Worm (Caenorhabditis elegans) whole organism, L4 larva: ENCODE results near the gene T23G4.2.

ENCODE experiments used
- F10B5.3 ChIP-seq: sonication (generic microtip); optimal IDR thresholded peaks from 2 replicates; lab custom pipeline; 2016; ENCODE audit warnings: mild to moderate bottlenecking, missing genetic modification characterization, missing compliant biosample characterization
- F37D6.2 ChIP-seq: sonication (generic microtip); optimal IDR thresholded peaks from 2 replicates; lab custom pipeline; 2016; ENCODE audit warnings: mild to moderate bottlenecking, missing genetic modification characterization, missing compliant biosample characterization
- T20F7.1 ChIP-seq: fragments of 200-800 bp; sonication (Bioruptor generic); optimal IDR thresholded peaks from 2 replicates; lab custom pipeline; 2018; ENCODE audit warnings: mild to moderate bottlenecking, missing genetic modification characterization, missing compliant biosample characterization
- Y48G9A.11 ChIP-seq: fragments of 200-800 bp; sonication (Bioruptor generic); IDR thresholded peaks from 2 replicates; pipeline ENCODE4 v1.3.6; 2022; ENCODE audit warnings: missing genetic modification reagents, missing genetic modification characterization, missing compliant biosample characterization
- ZK546.5 ChIP-seq, 2 experiments: sonication (generic microtip); optimal IDR thresholded peaks; 2 replicates each; lab custom pipeline; 2017; ENCODE audit warnings: missing biosample characterization in 2 of 2, missing genetic modification characterization in 2 of 2
- arid-1 ChIP-seq: fragments of 200-800 bp; sonication (Bioruptor generic); conservative IDR thresholded peaks from 2 replicates; pipeline ENCODE4 v1.3.6; 2022; ENCODE audit warnings: missing genetic modification reagents, missing genetic modification characterization, missing compliant biosample characterization
- attf-4 ChIP-seq: sonication (generic microtip); optimal IDR thresholded peaks from 3 replicates; lab custom pipeline; 2017; ENCODE audit warnings: missing biosample characterization, missing genetic modification characterization
- ceh-28 ChIP-seq: fragments of 150-350 bp; optimal IDR thresholded peaks from 2 replicates; lab custom pipeline; 2014; ENCODE audit warnings: missing biosample characterization, missing genetic modification reagents, missing genetic modification characterization
- ceh-32 ChIP-seq: sonication (generic microtip); optimal IDR thresholded peaks from 2 replicates; lab custom pipeline; 2016; ENCODE audit warnings: mild to moderate bottlenecking, missing genetic modification characterization, missing compliant biosample characterization; ENCODE audit not compliant: poor library complexity
- ceh-82 ChIP-seq: sonication (generic microtip); optimal IDR thresholded peaks from 2 replicates; lab custom pipeline; 2017; ENCODE audit warnings: missing biosample characterization, missing genetic modification characterization
- ces-1 ChIP-seq: fragments of 150-350 bp; sonication (generic microtip); optimal IDR thresholded peaks from 4 replicates; lab custom pipeline; 2014; ENCODE audit warnings: missing biosample characterization, missing genetic modification reagents, missing genetic modification characterization
- cey-2 ChIP-seq: sonication (generic microtip); optimal IDR thresholded peaks from 3 replicates; lab custom pipeline; 2017; ENCODE audit warnings: missing genetic modification characterization, mild to moderate bottlenecking, missing compliant biosample characterization, antibody characterized with exemption, borderline replicate concordance; ENCODE audit not compliant: insufficient read depth
- daf-19 ChIP-seq: fragments of 200-800 bp; sonication (Bioruptor generic); conservative IDR thresholded peaks from 2 replicates; pipeline ENCODE4 v1.3.6; 2022; ENCODE audit warnings: missing genetic modification characterization, missing compliant biosample characterization
- daf-8 ChIP-seq: fragments of 200-800 bp; sonication (Bioruptor generic); IDR thresholded peaks from 2 replicates; pipeline ENCODE4 v1.3.6; 2022; ENCODE audit warnings: missing genetic modification characterization, missing compliant biosample characterization
- dmd-6 ChIP-seq: fragments of 200-800 bp; sonication (Bioruptor generic); IDR thresholded peaks from 2 replicates; pipeline ENCODE4 v1.3.6; 2022; ENCODE audit warnings: missing genetic modification reagents, missing genetic modification characterization, missing compliant biosample characterization
- dmd-8 ChIP-seq: fragments of 200-800 bp; sonication (Bioruptor generic); IDR thresholded peaks from 2 replicates; pipeline ENCODE4 v1.3.6; 2022; ENCODE audit warnings: missing genetic modification characterization, missing compliant biosample characterization
- duxl-1 ChIP-seq: sonication (generic microtip); optimal IDR thresholded peaks from 2 replicates; lab custom pipeline; 2016; ENCODE audit warnings: mild to moderate bottlenecking, missing genetic modification characterization, moderate library complexity, missing compliant biosample characterization; ENCODE audit not compliant: poor library complexity
- egl-27 ChIP-seq: sonication (generic microtip); optimal IDR thresholded peaks from 3 replicates; lab custom pipeline; 2017; ENCODE audit warnings: missing biosample characterization, missing genetic modification reagents, missing genetic modification characterization
- hif-1 ChIP-seq, 2 experiments: sonication (generic microtip); optimal IDR thresholded peaks; 2 replicates each; lab custom pipeline; 2016 to 2017; ENCODE audit warnings: missing compliant biosample characterization in 2 of 2, missing genetic modification characterization in 2 of 2, missing genetic modification reagents in 2 of 2, missing genotype in 2 of 2, mild to moderate bottlenecking in 1 of 2
- hlh-11 ChIP-seq: fragments of 200-800 bp; sonication (Bioruptor generic); optimal IDR thresholded peaks from 2 replicates; lab custom pipeline; 2018; ENCODE audit warnings: mild to moderate bottlenecking, missing genetic modification characterization, missing compliant biosample characterization
- hlh-30 ChIP-seq: sonication (generic microtip); optimal IDR thresholded peaks from 2 replicates; lab custom pipeline; 2017; ENCODE audit warnings: antibody characterized with exemption, mild to moderate bottlenecking, missing genetic modification characterization, missing compliant biosample characterization; ENCODE audit not compliant: insufficient read depth
- lin-1 ChIP-seq: fragments of 200-800 bp; sonication (Bioruptor generic); IDR thresholded peaks from 2 replicates; pipeline ENCODE4 v1.3.6; 2022; ENCODE audit warnings: missing genetic modification reagents, missing genetic modification characterization, missing compliant biosample characterization
- lin-13 ChIP-seq: fragments of 150-350 bp; optimal IDR thresholded peaks from 2 replicates; lab custom pipeline; 2014; ENCODE audit warnings: missing biosample characterization, missing genetic modification reagents, missing genetic modification characterization
- lin-15B ChIP-seq: fragments of 150-350 bp; sonication (generic microtip); optimal IDR thresholded peaks from 3 replicates; lab custom pipeline; 2014; ENCODE audit warnings: missing biosample characterization, missing genetic modification characterization
- lin-29 ChIP-seq: fragments of 200-800 bp; sonication (Bioruptor generic); IDR thresholded peaks from 2 replicates; pipeline ENCODE4 v1.3.6; 2022; ENCODE audit warnings: missing genetic modification reagents, missing genetic modification characterization, missing compliant biosample characterization
- lir-3 ChIP-seq: sonication (generic microtip); optimal IDR thresholded peaks from 2 replicates; lab custom pipeline; 2016; ENCODE audit warnings: mild to moderate bottlenecking, missing genetic modification characterization, missing compliant biosample characterization
- lsy-2 ChIP-seq, 2 experiments: fragments of 150-350 bp in 1 of 2; sonication (generic microtip) in 1 of 2; optimal IDR thresholded peaks; 2 replicates each; lab custom pipeline; 2014 to 2017; ENCODE audit warnings: missing biosample characterization in 2 of 2, missing genetic modification characterization in 2 of 2
- madf-9 ChIP-seq: fragments of 200-800 bp; sonication (Bioruptor generic); conservative IDR thresholded peaks from 2 replicates; pipeline ENCODE4 v1.3.6; 2022; ENCODE audit warnings: missing genetic modification reagents, missing genetic modification characterization, missing compliant biosample characterization
- mes-2 ChIP-seq: sonication (generic microtip); optimal IDR thresholded peaks from 2 replicates; lab custom pipeline; 2016; ENCODE audit warnings: missing genotype, mild to moderate bottlenecking, missing genetic modification characterization, missing compliant biosample characterization; ENCODE audit not compliant: poor library complexity, severe bottlenecking
- mxl-3 ChIP-seq: fragments of 200-800 bp; sonication (Bioruptor generic); optimal IDR thresholded peaks from 2 replicates; lab custom pipeline; 2018; ENCODE audit warnings: mild to moderate bottlenecking, missing genetic modification characterization, missing compliant biosample characterization
- nhr-10 ChIP-seq: fragments of 150-350 bp; optimal IDR thresholded peaks from 2 replicates; lab custom pipeline; 2014; ENCODE audit warnings: missing biosample characterization, missing genetic modification characterization
- nhr-25 ChIP-seq: sonication (generic microtip); optimal IDR thresholded peaks from 2 replicates; lab custom pipeline; 2017; ENCODE audit warnings: missing genetic modification characterization, mild to moderate bottlenecking, missing compliant biosample characterization, antibody characterized with exemption, moderate library complexity, borderline replicate concordance; ENCODE audit not compliant: insufficient read depth
- nhr-28 ChIP-seq: fragments of 150-350 bp; optimal IDR thresholded peaks from 2 replicates; lab custom pipeline; 2014; ENCODE audit warnings: missing biosample characterization, missing genetic modification characterization
- nhr-42 ChIP-seq: fragments of 200-800 bp; sonication (Bioruptor generic); IDR thresholded peaks from 2 replicates; pipeline ENCODE4 v1.3.6; 2022; ENCODE audit warnings: missing genetic modification characterization, missing compliant biosample characterization
- nhr-6 ChIP-seq: fragments of 150-350 bp; optimal IDR thresholded peaks from 2 replicates; lab custom pipeline; 2014; ENCODE audit warnings: missing biosample characterization, missing genetic modification characterization
- pha-4 ChIP-seq, 2 experiments: fragments of 150-350 bp in 1 of 2; fragments of 200-800 bp in 1 of 2; sonication (Bioruptor generic) in 1 of 2; IDR thresholded peaks in 1 of 2; optimal IDR thresholded peaks in 1 of 2; 2 replicates each; pipeline versions ENCODE4 v1.3.6 to Lab custom; 2014 to 2022; ENCODE audit warnings: missing genetic modification characterization in 2 of 2, missing genetic modification reagents in 2 of 2, missing biosample characterization in 1 of 2, missing compliant biosample characterization in 1 of 2
- pqm-1 ChIP-seq: sonication (generic microtip); optimal IDR thresholded peaks from 2 replicates; lab custom pipeline; 2017; ENCODE audit warnings: missing biosample characterization, missing genetic modification characterization
- rbr-2 ChIP-seq: sonication (generic microtip); optimal IDR thresholded peaks from 2 replicates; lab custom pipeline; 2016; ENCODE audit warnings: missing genotype, missing genetic modification characterization, missing compliant biosample characterization
- set-16 ChIP-seq: fragments of 200-800 bp; sonication (Bioruptor generic); IDR thresholded peaks from 2 replicates; pipeline ENCODE4 v1.3.6; 2022; ENCODE audit warnings: missing genetic modification reagents, missing genetic modification characterization, missing compliant biosample characterization
- snpc-4 ChIP-seq: fragments of 150-350 bp; optimal IDR thresholded peaks from 2 replicates; lab custom pipeline; 2014; ENCODE audit warnings: missing biosample characterization, missing genetic modification characterization
- spr-3 ChIP-seq: fragments of 200-800 bp; sonication (Bioruptor generic); optimal IDR thresholded peaks from 2 replicates; lab custom pipeline; 2018; ENCODE audit warnings: mild to moderate bottlenecking, missing genetic modification characterization, missing compliant biosample characterization
- tag-97 ChIP-seq: fragments of 200-800 bp; sonication (Bioruptor generic); IDR thresholded peaks from 2 replicates; pipeline ENCODE4 v1.3.6; 2022; ENCODE audit warnings: missing genetic modification characterization, missing compliant biosample characterization
- unc-130 ChIP-seq: sonication (generic microtip); optimal IDR thresholded peaks from 2 replicates; lab custom pipeline; 2016; ENCODE audit warnings: missing genetic modification reagents, missing genetic modification characterization, missing compliant biosample characterization
- unc-62 ChIP-seq, 3 experiments: fragments of 150-350 bp in 1 of 3; sonication (generic microtip); optimal IDR thresholded peaks in 2 of 3; peaks in 1 of 3; 1 replicate in 1 of 3; 2 replicates in 2 of 3; lab custom pipeline; 2014 to 2017; ENCODE audit warnings: missing biosample characterization in 3 of 3, missing genetic modification characterization in 3 of 3, missing genetic modification reagents in 3 of 3, missing genotype in 1 of 3
- vab-7 ChIP-seq: fragments of 200-800 bp; sonication (Bioruptor generic); IDR thresholded peaks from 2 replicates; pipeline ENCODE4 v1.3.6; 2022; ENCODE audit warnings: missing genetic modification reagents, missing genetic modification characterization, missing compliant biosample characterization
- zag-1 ChIP-seq: fragments of 150-350 bp; optimal IDR thresholded peaks from 2 replicates; lab custom pipeline; 2014; ENCODE audit warnings: missing biosample characterization, missing genetic modification characterization
- zfp-2 ChIP-seq: sonication (generic microtip); optimal IDR thresholded peaks from 2 replicates; lab custom pipeline; 2016; ENCODE audit warnings: mild to moderate bottlenecking, missing genetic modification characterization, missing compliant biosample characterization
- zfp-3 ChIP-seq: fragments of 200-800 bp; sonication (Bioruptor generic); conservative IDR thresholded peaks from 2 replicates; pipeline ENCODE4 v1.3.6; 2022; ENCODE audit warnings: missing genetic modification reagents, missing genetic modification characterization, missing compliant biosample characterization
- zip-11 ChIP-seq: fragments of 200-800 bp; sonication (Bioruptor generic); IDR thresholded peaks from 2 replicates; pipeline ENCODE4 v1.3.6; 2022; ENCODE audit warnings: missing genetic modification characterization, missing compliant biosample characterization
- zip-2 ChIP-seq: fragments of 150-350 bp; optimal IDR thresholded peaks from 2 replicates; lab custom pipeline; 2014; ENCODE audit warnings: missing biosample characterization, missing genetic modification characterization

The T23G4.2 gene

DNA sequence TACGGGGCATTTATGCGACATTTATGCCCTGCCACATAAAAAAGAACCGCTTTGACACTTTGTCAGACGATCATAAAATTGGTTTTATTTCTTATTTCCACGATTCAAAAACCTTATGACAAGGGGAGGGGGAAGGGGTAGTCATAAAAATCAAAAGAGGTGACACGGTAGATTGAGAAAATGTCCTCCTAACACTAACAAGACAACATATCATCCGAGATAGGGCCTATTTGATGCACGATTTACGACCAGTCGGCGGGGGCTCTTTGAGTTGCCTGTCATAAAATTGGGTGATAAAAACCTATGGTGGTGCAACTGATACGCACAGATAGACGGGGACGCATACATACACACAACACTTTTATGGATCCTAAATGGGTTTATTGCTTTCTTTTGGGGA is 18.5 kb upstream of the T23G4.2 start (continued):
- TF ChIP-seq ceh-28 (tag; lab: Kevin White, UChicago) (no peak), spr-3 (GFP tag; lab: Kevin White, UChicago) (no peak), lin-13 (GFP tag; lab: Kevin White, UChicago) (no peak), Y48G9A.11 (no peak), mxl-3 (peak; percentile 24), daf-8 (GFP tag; lab: Robert Waterston, UW) (no peak), daf-19 (GFP tag; lab: Robert Waterston, UW) (no peak), pqm-1 (peak; percentile 71), tag-97 (no peak), pha-4 (GFP tag; IDR thresholded peaks at IDR 0.05; lab: Robert Waterston, UW) (no peak), pha-4 (tag; optimal IDR thresholded peaks at IDR 0.05; lab: Kevin White, UChicago) (no peak), zfp-2 (tag; lab: Kevin White, UChicago) (no peak), lin-15B (no peak), cey-2 (tag; lab: Kevin White, UChicago) (no peak), zag-1 (tag; lab: Kevin White, UChicago) (no peak), zip-2 (tag; lab: Kevin White, UChicago) (no peak), nhr-42 (GFP tag; lab: Robert Waterston, UW) (no peak), lir-3 (tag; lab: Kevin White, UChicago) (no peak), unc-62 (GFP tag; optimal IDR thresholded peaks at IDR 0.05 in 1 of 2; lab: Kevin White, UChicago) (peak in 1 of 2 experiments; percentile 74), unc-62 (tag; optimal IDR thresholded peaks at IDR 0.05; lab: Kevin White, UChicago) (no peak), lsy-2 (tag; optimal IDR thresholded peaks at IDR 0.05; lab: Kevin White, UChicago) (no peak), T20F7.1 (no peak), ZK546.5 (tag; optimal IDR thresholded peaks at IDR 0.05; lab: Kevin White, UChicago) (no peak), mes-2 (tag; lab: Kevin White, UChicago) (no peak), vab-7 (no peak), rbr-2 (tag; lab: Kevin White, UChicago) (no peak), F37D6.2 (tag; lab: Kevin White, UChicago) (no peak), nhr-6 (no peak), madf-9 (no peak), hlh-30 (tag; lab: Kevin White, UChicago) (no peak), F10B5.3 (tag; lab: Kevin White, UChicago) (no peak), hlh-11 (tag; lab: Kevin White, UChicago) (peak; percentile 82), zip-11 (GFP tag; lab: Robert Waterston, UW) (no peak), nhr-25 (tag; lab: Kevin White, UChicago) (no peak), snpc-4 (no peak), nhr-10 (tag; lab: Kevin White, UChicago) (no peak), zfp-3 (GFP tag; lab: Robert Waterston, UW) (0 out of 2 replicates have a peak, but pooled peaks have one; percentile 23), ceh-32 (tag; lab: Kevin White, UChicago) (no peak), ces-1 (GFP tag; lab: Kevin White, UChicago) (no peak), ceh-82 (no peak), attf-4 (tag; lab: Kevin White, UChicago) (no peak), duxl-1 (tag; lab: Kevin White, UChicago) (no peak), hif-1 (tag; optimal IDR thresholded peaks at IDR 0.05; lab: Kevin White, UChicago) (no peak), nhr-28 (tag; lab: Kevin White, UChicago) (peak; percentile 63), lin-29 (GFP tag; lab: Robert Waterston, UW) (no peak), arid-1 (no peak), set-16 (no peak), egl-27 (tag; lab: Kevin White, UChicago) (no peak), unc-130 (GFP tag; lab: Kevin White, UChicago) (no peak), dmd-8 (no peak), lin-1 (GFP tag; lab: Robert Waterston, UW) (no peak), dmd-6 (GFP tag; lab: Robert Waterston, UW) (peak; percentile 78; the same call in 1 of the 2 replicates)
